Worm (Caenorhabditis elegans): Measurements from ENCODE around the gene C36B7.6.

- no peak for TF ChIP-seq cog-1 (tag; optimal IDR thresholded peaks at IDR 0.05)
- no peak for TF ChIP-seq tab-1 (GFP tag; IDR thresholded peaks at IDR 0.05)
- no peak for TF ChIP-seq ztf-29 (GFP tag; IDR thresholded peaks at IDR 0.05)
- TF ChIP-seq flt-1 (GFP tag; IDR thresholded peaks at IDR 0.05) = no peak
- no peak for TF ChIP-seq klf-2 (GFP tag; conservative IDR thresholded peaks at IDR 0.05)
- TF ChIP-seq T22C8.4 (GFP tag; IDR thresholded peaks at IDR 0.05) = no peak
- TF ChIP-seq ref-1 (GFP tag; conservative IDR thresholded peaks at IDR 0.05) = no peak
- TF ChIP-seq ztf-23 (GFP tag; IDR thresholded peaks at IDR 0.05) = no peak
Measured at ce11 chrX:7099049-7099448, 1.1 kb downstream of the C36B7.6 start.
